Worm (Caenorhabditis elegans): ENCODE results near the gene fbxa-69.

fbxa-69 gene

DNA sequence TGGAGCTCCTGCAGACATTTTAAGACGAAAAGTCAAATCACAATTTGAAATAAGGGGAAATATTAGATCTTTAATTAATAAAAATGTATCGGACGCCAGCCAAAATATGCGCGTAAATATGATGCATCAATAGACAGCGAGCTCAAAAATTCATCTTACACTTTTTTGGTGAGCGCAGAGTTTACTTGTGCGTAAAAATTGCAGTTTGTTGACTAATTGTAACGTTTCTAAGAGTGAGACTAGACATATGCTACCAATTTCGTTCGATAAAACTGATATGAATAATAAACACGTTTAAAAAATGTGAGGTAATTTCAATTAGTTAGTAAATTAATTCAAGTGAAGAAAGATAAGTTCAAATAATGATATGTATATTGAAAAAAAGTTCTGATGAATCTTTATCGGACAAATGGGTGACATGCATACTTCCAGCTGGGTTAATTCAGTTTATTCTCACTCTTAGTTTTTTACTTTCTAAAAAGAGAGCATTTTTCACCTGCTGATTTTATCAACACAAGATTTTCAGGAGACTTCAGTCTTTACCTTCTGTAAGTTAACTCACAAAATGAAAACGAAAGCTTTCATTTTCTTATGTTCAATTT lies 36.5 kb downstream of the fbxa-69 start, which contains the start of the genes nhr-285 and irld-52:
nhr-285 (minus strand) TSS at position 101 of the 602 bp plus-strand sequence.
irld-52 (plus strand) TSS at position 552 of the 602 bp plus-strand sequence.
- TF ChIP-seq pes-1 (GFP tag; IDR thresholded peaks at IDR 0.05) (no peak), ceh-13 (GFP tag; optimal IDR thresholded peaks at IDR 0.05) (no peak), tbx-11 (GFP tag; IDR thresholded peaks at IDR 0.05) (no peak)

DNA sequence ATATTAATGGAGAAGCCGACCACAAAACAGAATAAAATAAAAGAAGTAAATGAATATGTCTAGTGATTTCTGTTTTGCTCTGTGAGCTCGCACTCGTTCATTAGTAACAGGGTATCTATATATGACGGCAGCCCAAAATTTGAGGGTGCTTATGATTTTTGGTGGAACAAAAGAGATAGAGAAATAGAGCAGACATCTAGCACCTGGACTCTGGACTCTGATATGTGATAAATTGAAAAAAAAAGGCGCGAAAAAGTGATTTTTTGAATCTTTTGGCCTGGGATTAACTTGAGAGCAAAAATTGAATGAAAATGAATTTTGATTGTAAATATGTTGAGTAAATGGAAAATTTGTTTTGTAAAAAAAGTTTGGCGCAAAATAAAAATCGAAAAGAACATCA lies 39.1 kb downstream of the fbxa-69 start, which contains the start of gene nhr-283:
nhr-283 (minus strand) TSS at position 101 of the 400 bp plus-strand sequence.
- TF ChIP-seq hnd-1 (tag; optimal IDR thresholded peaks at IDR 0.05): no peak

ce11 chrV:15773941-15774340 lies 41.8 kb downstream of the fbxa-69 start:
- TF ChIP-seq tbx-37 (GFP tag; conservative IDR thresholded peaks at IDR 0.05): no peak
- TF ChIP-seq B0310.2 (tag; optimal IDR thresholded peaks at IDR 0.05): no peak
- no peak for TF ChIP-seq ceh-36 (tag; optimal IDR thresholded peaks at IDR 0.05)

- no peak for TF ChIP-seq ama-1 (optimal IDR thresholded peaks at IDR 0.05)
- TF ChIP-seq hmg-4 (GFP tag; optimal IDR thresholded peaks at IDR 0.05): no peak
- no peak for TF ChIP-seq B0310.2 (tag; optimal IDR thresholded peaks at IDR 0.05)
- TF ChIP-seq tbx-37 (GFP tag; conservative IDR thresholded peaks at IDR 0.05): no peak
- no peak for TF ChIP-seq flt-1 (GFP tag; IDR thresholded peaks at IDR 0.05)
- TF ChIP-seq pes-1 (GFP tag; IDR thresholded peaks at IDR 0.05): no peak
- TF ChIP-seq scrt-1 (GFP tag; IDR thresholded peaks at IDR 0.05): no peak
- no peak for TF ChIP-seq tbx-11 (GFP tag; IDR thresholded peaks at IDR 0.05)
- no peak for TF ChIP-seq F13C5.2 (tag; optimal IDR thresholded peaks at IDR 0.05)
- no peak for TF ChIP-seq ceh-36 (tag; optimal IDR thresholded peaks at IDR 0.05)
- TF ChIP-seq tra-4 (tag; optimal IDR thresholded peaks at IDR 0.05): no peak
- no peak for TF ChIP-seq sea-1 (GFP tag; conservative IDR thresholded peaks at IDR 0.05)
- no peak for TF ChIP-seq hnd-1 (tag; optimal IDR thresholded peaks at IDR 0.05)
Measured at ce11 chrV:15773141-15773540, 42.6 kb downstream of the fbxa-69 start, which contains the start of gene nhr-60. Gene nhr-60 (minus strand): TSS chrV:15773241.

- TF ChIP-seq F13C5.2 (tag; optimal IDR thresholded peaks at IDR 0.05) (no peak), ets-7 (tag; optimal IDR thresholded peaks at IDR 0.05) (no peak), ama-1 (optimal IDR thresholded peaks at IDR 0.05) (no peak), B0310.2 (tag; optimal IDR thresholded peaks at IDR 0.05) (no peak)
Measured at ce11 chrV:15769072-15769471, 46.7 kb downstream of the fbxa-69 start, which contains the start of gene F57A10.4. Gene F57A10.4 (plus strand): TSS chrV:15769438.

DNA sequence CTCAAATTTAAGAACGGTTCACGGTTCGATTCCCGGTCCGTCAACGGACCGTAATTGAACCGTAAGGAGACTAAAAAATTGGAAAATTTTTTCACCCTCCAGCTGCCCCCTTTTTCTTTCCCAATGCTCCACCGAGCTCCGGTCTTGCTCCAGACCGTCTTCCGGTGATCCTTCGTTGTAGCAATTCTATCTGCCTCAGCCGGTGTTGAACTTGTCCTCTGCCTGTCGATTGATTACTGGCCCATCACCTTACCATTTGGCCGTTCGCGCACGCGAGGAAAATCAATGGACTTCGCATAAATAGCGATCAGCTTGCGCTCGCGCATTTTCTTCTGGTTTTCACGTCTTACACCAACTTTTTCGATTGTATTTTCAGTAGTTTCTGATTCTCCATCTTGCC lies 48.4 kb downstream of the fbxa-69 start:
- TF ChIP-seq scrt-1 (GFP tag; IDR thresholded peaks at IDR 0.05) (peak; percentile 51; the same call in 1 of the 2 replicates), pes-1 (GFP tag; IDR thresholded peaks at IDR 0.05) (peak; percentile 73), flt-1 (GFP tag; IDR thresholded peaks at IDR 0.05) (peak; percentile 28; the same call in 1 of the 2 replicates)

- TF ChIP-seq B0310.2 (tag; optimal IDR thresholded peaks at IDR 0.05): no peak
- TF ChIP-seq F13C5.2 (tag; optimal IDR thresholded peaks at IDR 0.05): peak; percentile 66
- 0 out of 2 replicates have a peak, but pooled peaks have one; percentile 13 for TF ChIP-seq flt-1 (GFP tag; IDR thresholded peaks at IDR 0.05)
Measured at ce11 chrV:15766122-15766594, 49.6 kb downstream of the fbxa-69 start, which contains the start of the genes haf-3 and F57A10.2. Gene haf-3 (minus strand): TSS chrV:15766172. Gene F57A10.2 (plus strand): TSS chrV:15766575.

Measured in whole organism, early embryonic.